Worm (Caenorhabditis elegans): ENCODE results near the gene clec-48.

DNA sequence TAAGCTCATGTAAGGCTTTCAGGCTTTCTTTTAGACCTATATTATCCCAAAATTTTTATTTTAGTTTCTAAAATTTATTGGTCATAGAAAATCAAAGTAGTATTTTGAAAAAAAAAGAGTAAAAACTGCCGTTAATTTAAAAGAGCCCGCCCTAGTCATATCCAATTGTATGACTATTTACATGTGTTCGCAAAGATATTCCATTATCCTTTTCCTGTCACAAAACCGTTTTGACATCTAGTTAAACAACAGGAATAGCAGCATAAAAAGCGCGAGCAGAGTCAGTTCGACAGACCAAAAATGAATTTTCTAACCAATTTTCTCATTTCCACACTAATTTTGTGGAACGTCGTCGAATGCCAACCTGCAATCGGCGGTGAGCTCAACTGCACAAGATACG, 37.2 kb downstream of the clec-48 start, which contains the start of gene F16H6.3:
- TF ChIP-seq fkh-2 (tag; optimal IDR thresholded peaks at IDR 0.05) (no peak), nhr-77 (tag; optimal IDR thresholded peaks at IDR 0.05) (no peak), fos-1 (tag; optimal IDR thresholded peaks at IDR 0.05) (no peak), nhr-76 (tag; optimal IDR thresholded peaks at IDR 0.05) (no peak), zag-1 (tag; optimal IDR thresholded peaks at IDR 0.05) (no peak), lin-39 (tag; optimal IDR thresholded peaks at IDR 0.05) (no peak), ztf-11 (tag; optimal IDR thresholded peaks at IDR 0.05) (no peak), pha-4 (tag; optimal IDR thresholded peaks at IDR 0.05) (no peak)
